Worm (Caenorhabditis elegans): ENCODE results near the gene Y110A2AL.1.
A peak's percentile ranks its signal among the peaks of the same experiment; 100 is the strongest.

DNA sequence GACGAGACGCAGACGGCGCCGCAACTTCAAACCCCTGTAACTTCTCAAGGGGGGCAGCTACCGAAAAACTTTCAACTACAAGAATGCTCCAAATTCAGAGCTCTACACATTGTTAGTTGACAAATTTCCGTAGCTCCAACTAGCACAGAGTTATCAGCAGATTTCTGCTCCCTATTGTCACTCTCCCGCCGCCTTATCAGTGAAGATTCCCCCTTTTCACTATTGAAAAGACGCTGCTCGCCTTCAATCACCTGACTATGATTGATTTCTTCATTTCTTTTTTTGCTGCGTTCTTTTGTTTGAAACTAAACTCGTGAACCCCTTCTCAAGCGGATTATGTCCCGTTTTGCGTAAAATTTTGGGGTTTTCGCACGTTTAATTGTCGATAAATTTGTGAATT is 47.5 kb downstream of the Y110A2AL.1 start:
- TF ChIP-seq nhr-237 (tag; optimal IDR thresholded peaks at IDR 0.05) (no peak), nhr-77 (tag; optimal IDR thresholded peaks at IDR 0.05) (no peak), nhr-11 (tag; optimal IDR thresholded peaks at IDR 0.05) (no peak), unc-62 (GFP tag; optimal IDR thresholded peaks at IDR 0.05) (no peak), snpc-4 (tag; optimal IDR thresholded peaks at IDR 0.05) (no peak), C16A3.4 (tag; optimal IDR thresholded peaks at IDR 0.05) (no peak), alr-1 (tag; optimal IDR thresholded peaks at IDR 0.05; ENCODE audit: borderline replicate concordance) (no peak), lin-35 (GFP tag; optimal IDR thresholded peaks at IDR 0.05) (peak in 1 of 2 experiments; percentile 34)
